Worm (Caenorhabditis elegans) whole organism, late embryonic: ENCODE measurements around the gene aff-1.

Experiments used
- ceh-24 ChIP-seq: sonication (generic microtip); optimal IDR thresholded peaks from 2 replicates; lab custom pipeline; 2016; ENCODE audit warnings: mild to moderate bottlenecking, missing genetic modification characterization, missing compliant biosample characterization
- ceh-45 ChIP-seq: fragments of 200-800 bp; sonication (Bioruptor generic); IDR thresholded peaks from 2 replicates; pipeline ENCODE4 v1.3.6; 2022; ENCODE audit warnings: missing genetic modification reagents, missing genetic modification characterization, missing compliant biosample characterization
- che-1 ChIP-seq: sonication (generic microtip); optimal IDR thresholded peaks from 2 replicates; lab custom pipeline; 2016; ENCODE audit warnings: mild to moderate bottlenecking, missing genetic modification characterization, missing compliant biosample characterization
- elt-4 ChIP-seq: sonication (generic microtip); optimal IDR thresholded peaks from 2 replicates; lab custom pipeline; 2016; ENCODE audit warnings: missing genetic modification characterization, missing compliant biosample characterization
- ets-4 ChIP-seq: sonication (generic microtip); optimal IDR thresholded peaks from 2 replicates; lab custom pipeline; 2016; ENCODE audit warnings: missing genetic modification characterization, missing compliant biosample characterization
- fkh-10 ChIP-seq: fragments of 150-350 bp; optimal IDR thresholded peaks from 2 replicates; lab custom pipeline; 2014; ENCODE audit warnings: missing biosample characterization, missing genetic modification reagents, missing genetic modification characterization
- mec-3 ChIP-seq: sonication (generic microtip); optimal IDR thresholded peaks from 2 replicates; lab custom pipeline; 2016; ENCODE audit warnings: borderline replicate concordance, missing genetic modification characterization, missing compliant biosample characterization
- nhr-11 ChIP-seq: fragments of 150-350 bp; optimal IDR thresholded peaks from 2 replicates; lab custom pipeline; 2014; ENCODE audit warnings: missing biosample characterization, missing genetic modification characterization
- nhr-232 ChIP-seq: sonication (generic microtip); optimal IDR thresholded peaks from 2 replicates; lab custom pipeline; 2016; ENCODE audit warnings: missing genetic modification characterization, missing compliant biosample characterization
- pha-4 ChIP-seq: fragments of 150-350 bp; optimal IDR thresholded peaks from 2 replicates; lab custom pipeline; 2018; ENCODE audit warnings: missing biosample characterization, missing genetic modification reagents, missing genetic modification characterization
- pqm-1 ChIP-seq: sonication (generic microtip); optimal IDR thresholded peaks from 2 replicates; lab custom pipeline; 2016; ENCODE audit warnings: missing genetic modification characterization, missing compliant biosample characterization
- rnt-1 ChIP-seq: sonication (generic microtip); optimal IDR thresholded peaks from 2 replicates; lab custom pipeline; 2016; ENCODE audit warnings: missing genetic modification characterization, missing compliant biosample characterization
- tbx-7 ChIP-seq: sonication (generic microtip); optimal IDR thresholded peaks from 2 replicates; lab custom pipeline; 2016; ENCODE audit warnings: missing genotype, missing genetic modification characterization, missing compliant biosample characterization
- unc-86 ChIP-seq: sonication (generic microtip); optimal IDR thresholded peaks from 2 replicates; lab custom pipeline; 2016; ENCODE audit warnings: missing genetic modification characterization, missing compliant biosample characterization

ce11 chrII:6888211-6888610 lies 24.7 kb upstream of the aff-1 start:
- TF ChIP-seq pha-4 (tag; lab: Kevin White, UChicago) (no peak), nhr-232 (tag; lab: Kevin White, UChicago) (no peak), tbx-7 (tag; lab: Kevin White, UChicago) (no peak), ceh-24 (tag; lab: Kevin White, UChicago) (no peak), ceh-45 (GFP tag; lab: Robert Waterston, UW) (no peak), pqm-1 (no peak), che-1 (tag; lab: Kevin White, UChicago) (no peak), ets-4 (tag; lab: Kevin White, UChicago) (no peak), fkh-10 (GFP tag; lab: Kevin White, UChicago) (no peak), unc-86 (no peak), elt-4 (no peak), nhr-11 (tag; lab: Kevin White, UChicago) (no peak), mec-3 (tag; lab: Kevin White, UChicago) (no peak), rnt-1 (tag; lab: Kevin White, UChicago) (no peak)
